Fruit fly (Drosophila melanogaster): ENCODE results near the gene emei.

emei gene

DNA sequence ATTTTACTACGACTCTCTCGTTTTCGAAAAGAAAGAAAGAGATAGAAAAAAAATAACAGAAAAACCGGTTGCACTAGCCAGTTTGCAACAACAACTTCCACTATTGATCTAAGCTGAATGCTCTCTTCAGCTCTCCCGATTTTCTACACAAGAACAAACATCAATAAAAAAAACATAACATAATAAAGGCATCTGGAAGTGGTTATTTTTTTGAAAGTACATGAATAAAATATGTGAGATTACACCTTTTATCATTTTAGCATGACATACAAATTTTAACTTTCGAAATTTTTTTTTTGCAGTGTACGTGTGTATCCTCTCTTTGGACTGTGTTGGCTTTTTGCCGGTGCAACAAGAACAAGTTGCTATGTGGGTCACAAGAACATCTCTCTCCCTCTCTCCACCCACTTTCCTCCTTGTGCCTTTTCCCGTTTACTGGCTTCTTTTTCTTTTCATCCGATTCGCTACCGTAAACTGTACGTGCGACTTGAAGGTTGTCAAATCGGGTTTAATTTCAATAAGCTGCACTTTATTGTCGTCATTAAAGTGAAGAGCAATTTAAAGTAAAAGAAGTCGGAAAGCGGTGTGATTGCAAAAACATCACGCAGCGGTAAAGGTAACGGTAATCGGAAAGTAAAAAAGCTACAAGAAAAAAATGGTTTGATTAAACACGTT, 24.8 kb upstream of the emei start (continued):
- TF ChIP-seq tna (GFP tag; IDR thresholded peaks at IDR 0.05; ENCODE audit: partially characterized antibody) (no peak), lov (optimal IDR thresholded peaks at IDR 0.05) (no peak), lov (GFP tag; IDR thresholded peaks at IDR 0.05) (peak; percentile 97), tgo (GFP tag; IDR thresholded peaks at IDR 0.05) (peak; percentile 95), lbe (GFP tag; optimal IDR thresholded peaks at IDR 0.05) (no peak), crc (GFP tag; optimal IDR thresholded peaks at IDR 0.05) (peak; percentile 95), Abd-B (GFP tag; optimal IDR thresholded peaks at IDR 0.05) (peak; percentile 95), stwl (tag; optimal IDR thresholded peaks at IDR 0.05) (peak; percentile 62), Elba2 (GFP tag; optimal IDR thresholded peaks at IDR 0.05) (peak; percentile 82), CG11560 (tag; IDR thresholded peaks at IDR 0.05) (peak; percentile 74), Dad (GFP tag; optimal IDR thresholded peaks at IDR 0.05) (peak; percentile 96), CG1602 (GFP tag; optimal IDR thresholded peaks at IDR 0.05) (peak; percentile 97), CG11723 (GFP tag; optimal IDR thresholded peaks at IDR 0.05) (peak; percentile 94), CG8478 (optimal IDR thresholded peaks at IDR 0.05) (no peak), cas (GFP tag; IDR thresholded peaks at IDR 0.05) (peak; percentile 78), CrebB (tag; optimal IDR thresholded peaks at IDR 0.05) (peak; percentile 95), Dfd (GFP tag; optimal IDR thresholded peaks at IDR 0.05) (no peak), pb (GFP tag; optimal IDR thresholded peaks at IDR 0.05) (peak; percentile 94), CG6254 (GFP tag; optimal IDR thresholded peaks at IDR 0.05) (peak; percentile 96), CG1024 (GFP tag; IDR thresholded peaks at IDR 0.05) (peak; percentile 94), pzg (GFP tag; optimal IDR thresholded peaks at IDR 0.05) (no peak), vvl (GFP tag; IDR thresholded peaks at IDR 0.05) (peak; percentile 99), Opbp (GFP tag; IDR thresholded peaks at IDR 0.05; ENCODE audit: partially characterized antibody) (no peak), gce (GFP tag; IDR thresholded peaks at IDR 0.05) (peak; percentile 97), vnd (GFP tag; IDR thresholded peaks at IDR 0.05; ENCODE audit: partially characterized antibody) (no peak), bcd (GFP tag; optimal IDR thresholded peaks at IDR 0.05) (peak; percentile 95), disco-r (GFP tag; optimal IDR thresholded peaks at IDR 0.05) (peak; percentile 92), Hr39 (optimal IDR thresholded peaks at IDR 0.05) (no peak), Mrtf (GFP tag; IDR thresholded peaks at IDR 0.05) (peak; percentile 93), btn (GFP tag; optimal IDR thresholded peaks at IDR 0.05) (peak; percentile 96), C15 (GFP tag; IDR thresholded peaks at IDR 0.05) (peak; percentile 81), exex (tag; optimal IDR thresholded peaks at IDR 0.05) (peak; percentile 22), mam (GFP tag; optimal IDR thresholded peaks at IDR 0.05) (peak; percentile 92), sens-2 (GFP tag; IDR thresholded peaks at IDR 0.05) (peak; percentile 97), hkb (optimal IDR thresholded peaks at IDR 0.05) (no peak), hkb (GFP tag; IDR thresholded peaks at IDR 0.05) (peak; percentile 98), CG2889 (GFP tag; IDR thresholded peaks at IDR 0.05) (peak; percentile 88), HmgZ (tag; optimal IDR thresholded peaks at IDR 0.05) (peak; percentile 94), CG30431 (GFP tag; optimal IDR thresholded peaks at IDR 0.05) (peak; percentile 92), gcm2 (GFP tag; optimal IDR thresholded peaks at IDR 0.05) (peak; percentile 95), Doc3 (GFP tag; IDR thresholded peaks at IDR 0.05; ENCODE audit: partially characterized antibody) (no peak), unpg (GFP tag; optimal IDR thresholded peaks at IDR 0.05) (peak; percentile 97), Meics (GFP tag; optimal IDR thresholded peaks at IDR 0.05) (peak; percentile 89), br (optimal IDR thresholded peaks at IDR 0.05) (no peak), CG9609 (GFP tag; optimal IDR thresholded peaks at IDR 0.05) (peak; percentile 95), maf-S (GFP tag; optimal IDR thresholded peaks at IDR 0.05) (peak; percentile 93), hbn (GFP tag; IDR thresholded peaks at IDR 0.05; ENCODE audit: partially characterized antibody) (no peak), Six4 (GFP tag; optimal IDR thresholded peaks at IDR 0.05) (peak; percentile 96), pfk (GFP tag; optimal IDR thresholded peaks at IDR 0.05) (peak; percentile 24), crol (GFP tag; IDR thresholded peaks at IDR 0.05) (peak; percentile 76), Aef1 (GFP tag; IDR thresholded peaks at IDR 0.05) (peak; percentile 94), salm (tag; optimal IDR thresholded peaks at IDR 0.05) (peak; percentile 96)
